Fruit fly (Drosophila melanogaster) whole organism, wandering third instar larva: ENCODE results near the gene CG6785.

Experiments used
- Abd-B ChIP-seq: fragments of >200 bp; optimal IDR thresholded peaks from 2 replicates; lab custom pipeline; 2017; ENCODE audit warnings: missing biosample characterization, missing genetic modification characterization
- CG32264 ChIP-seq: fragments of 200-800 bp; sonication (Bioruptor generic); optimal IDR thresholded peaks from 2 replicates; lab custom pipeline; 2016; ENCODE audit warnings: missing biosample characterization, missing genetic modification characterization
- CG9705 ChIP-seq: fragments of 200-800 bp; sonication (Bioruptor generic); optimal IDR thresholded peaks from 2 replicates; lab custom pipeline; 2018; ENCODE audit warnings: missing biosample characterization, mild to moderate bottlenecking, missing genetic modification characterization
- CrebA ChIP-seq: fragments of 200-800 bp; sonication (Bioruptor generic); optimal IDR thresholded peaks from 2 replicates; lab custom pipeline; 2016; ENCODE audit warnings: missing biosample characterization, mild to moderate bottlenecking, missing genetic modification characterization, borderline replicate concordance
- Dfd ChIP-seq: fragments of >200 bp; optimal IDR thresholded peaks from 2 replicates; lab custom pipeline; 2017; ENCODE audit warnings: missing biosample characterization, missing genetic modification characterization
- Dif ChIP-seq: fragments of 200-275, 200-300 bp; sonication (Bioruptor generic); optimal IDR thresholded peaks from 2 replicates; lab custom pipeline; 2018; ENCODE audit warnings: missing biosample characterization, missing genetic modification characterization; ENCODE audit not compliant: partially characterized antibody
- GATAd ChIP-seq: sonication (Bioruptor generic); optimal IDR thresholded peaks from 2 replicates; lab custom pipeline; 2016; ENCODE audit warnings: missing biosample characterization, missing genetic modification characterization
- HLH106 ChIP-seq: fragments of 200-800 bp; optimal IDR thresholded peaks from 3 replicates; lab custom pipeline; 2019; ENCODE audit warnings: missing biosample characterization, mild to moderate bottlenecking, missing genetic modification characterization, moderate library complexity
- Hnf4 ChIP-seq: fragments of 200-800 bp; sonication (Bioruptor generic); optimal IDR thresholded peaks from 2 replicates; lab custom pipeline; 2016; ENCODE audit warnings: missing biosample characterization, mild to moderate bottlenecking, missing genetic modification characterization
- Hr78 ChIP-seq: fragments of >200 bp; optimal IDR thresholded peaks from 2 replicates; lab custom pipeline; 2017; ENCODE audit warnings: missing biosample characterization, missing genetic modification characterization
- Hr83 ChIP-seq: fragments of 200-300 bp; sonication (Bioruptor generic); optimal IDR thresholded peaks from 2 replicates; lab custom pipeline; 2016; ENCODE audit warnings: missing biosample characterization, mild to moderate bottlenecking, missing genetic modification characterization, moderate library complexity; ENCODE audit not compliant: poor library complexity, severe bottlenecking
- Jra ChIP-seq: sonication (Bioruptor generic); optimal IDR thresholded peaks from 2 replicates; lab custom pipeline; 2016; ENCODE audit warnings: missing biosample characterization, missing genetic modification characterization
- Mio ChIP-seq: sonication (Bioruptor generic); optimal IDR thresholded peaks from 2 replicates; lab custom pipeline; 2016; ENCODE audit warnings: missing biosample characterization, missing genetic modification characterization
- Myc ChIP-seq: fragments of >200 bp; optimal IDR thresholded peaks from 2 replicates; lab custom pipeline; 2017
- N ChIP-seq: fragments of >200 bp; optimal IDR thresholded peaks from 2 replicates; lab custom pipeline; 2018; ENCODE audit warnings: missing biosample characterization, missing external identifiers, missing genetic modification characterization
- OdsH ChIP-seq: fragments of 200-800 bp; sonication (Bioruptor generic); optimal IDR thresholded peaks from 2 replicates; lab custom pipeline; 2016; ENCODE audit warnings: missing biosample characterization, mild to moderate bottlenecking, missing genetic modification characterization
- Rel ChIP-seq, 2 experiments: fragments of 200-800 bp; sonication (Bioruptor generic) in 1 of 2; optimal IDR thresholded peaks; 2 replicates in 1 of 2; 3 replicates in 1 of 2; lab custom pipeline; 2016 to 2019; ENCODE audit warnings: mild to moderate bottlenecking in 2 of 2, missing biosample characterization in 2 of 2, missing genetic modification characterization in 2 of 2, moderate library complexity in 1 of 2
- Sp1 ChIP-seq: fragments of 200-800 bp; sonication (Bioruptor generic); optimal IDR thresholded peaks from 3 replicates; lab custom pipeline; 2019; ENCODE audit warnings: missing biosample characterization, mild to moderate bottlenecking, missing genetic modification characterization, moderate library complexity
- Vsx2 ChIP-seq: fragments of 200-300, 225-300 bp; sonication (Bioruptor generic); optimal IDR thresholded peaks from 2 replicates; lab custom pipeline; 2018; ENCODE audit warnings: missing biosample characterization, missing genetic modification characterization; ENCODE audit not compliant: partially characterized antibody
- br ChIP-seq: fragments of 200-800 bp; sonication (Bioruptor generic); optimal IDR thresholded peaks from 2 replicates; lab custom pipeline; 2016; ENCODE audit warnings: missing biosample characterization, missing genetic modification characterization
- brk ChIP-seq: fragments of 200-800 bp; sonication (Bioruptor generic); optimal IDR thresholded peaks from 2 replicates; lab custom pipeline; 2016; ENCODE audit warnings: missing biosample characterization, mild to moderate bottlenecking, missing genetic modification characterization
- dl ChIP-seq, 2 experiments: fragments of 175-275, 200-275 bp in 1 of 2; fragments of 200-275 bp in 1 of 2; sonication (Bioruptor generic); optimal IDR thresholded peaks; lab custom pipeline; 2018; ENCODE audit warnings: mild to moderate bottlenecking in 2 of 2, missing biosample characterization in 2 of 2, missing genetic modification characterization in 2 of 2, moderate library complexity in 2 of 2; ENCODE audit not compliant: partially characterized antibody in 2 of 2, insufficient read depth in 1 of 2
- dmrt93B ChIP-seq: fragments of 200-800 bp; sonication (Bioruptor generic); optimal IDR thresholded peaks from 2 replicates; lab custom pipeline; 2018; ENCODE audit warnings: missing biosample characterization, mild to moderate bottlenecking, missing genetic modification characterization
- dsf ChIP-seq: sonication (Bioruptor generic); optimal IDR thresholded peaks from 2 replicates; lab custom pipeline; 2016; ENCODE audit warnings: missing biosample characterization, missing genetic modification characterization, borderline replicate concordance
- ey ChIP-seq: fragments of 200-800 bp; sonication (Bioruptor generic); optimal IDR thresholded peaks from 2 replicates; lab custom pipeline; 2016; ENCODE audit warnings: missing biosample characterization, missing genetic modification characterization
- foxo ChIP-seq, 2 experiments: fragments of 200-800 bp; sonication (Bioruptor generic); optimal IDR thresholded peaks; 2 replicates in 1 of 2; 3 replicates in 1 of 2; lab custom pipeline; 2016 to 2017; ENCODE audit warnings: missing biosample characterization in 2 of 2, missing genetic modification characterization in 2 of 2
- fru ChIP-seq: fragments of 200-800 bp; sonication (Bioruptor generic); optimal IDR thresholded peaks from 3 replicates; lab custom pipeline; 2016; ENCODE audit warnings: missing biosample characterization, mild to moderate bottlenecking, missing genetic modification characterization
- h ChIP-seq: fragments of 200-800 bp; sonication (Bioruptor generic); optimal IDR thresholded peaks from 3 replicates; lab custom pipeline; 2016; ENCODE audit warnings: missing biosample characterization, mild to moderate bottlenecking, missing genetic modification characterization
- jim ChIP-seq: fragments of 175-275, 200-325 bp; sonication (Bioruptor generic); optimal IDR thresholded peaks from 2 replicates; lab custom pipeline; 2016; ENCODE audit warnings: missing biosample characterization, mild to moderate bottlenecking, missing genetic modification characterization
- lola ChIP-seq: fragments of >200 bp; optimal IDR thresholded peaks from 2 replicates; lab custom pipeline; 2017; ENCODE audit warnings: missing biosample characterization, missing genetic modification characterization
- pan ChIP-seq: fragments of >200 bp; optimal IDR thresholded peaks from 2 replicates; lab custom pipeline; 2017
- psq ChIP-seq: fragments of 200-800 bp; sonication (Bioruptor generic); optimal IDR thresholded peaks from 3 replicates; lab custom pipeline; 2017; ENCODE audit warnings: missing biosample characterization, mild to moderate bottlenecking, missing genetic modification characterization, moderate library complexity
- rgr ChIP-seq: fragments of 200-800 bp; sonication (Bioruptor generic); optimal IDR thresholded peaks from 3 replicates; lab custom pipeline; 2016; ENCODE audit warnings: missing biosample characterization, mild to moderate bottlenecking, missing genetic modification characterization
- sage ChIP-seq: fragments of 200-800 bp; sonication (Bioruptor generic); optimal IDR thresholded peaks from 2 replicates; lab custom pipeline; 2016; ENCODE audit warnings: missing biosample characterization, mild to moderate bottlenecking, missing genetic modification characterization
- sv ChIP-seq: fragments of 200-800 bp; sonication (Bioruptor generic); optimal IDR thresholded peaks from 3 replicates; lab custom pipeline; 2016; ENCODE audit warnings: missing biosample characterization, missing genetic modification characterization
- tai ChIP-seq: sonication (Bioruptor generic); optimal IDR thresholded peaks from 2 replicates; lab custom pipeline; 2016; ENCODE audit warnings: missing biosample characterization, missing genetic modification characterization
- usp ChIP-seq: fragments of >200 bp; optimal IDR thresholded peaks from 2 replicates; lab custom pipeline; 2017; ENCODE audit warnings: missing biosample characterization, missing genetic modification characterization
- woc ChIP-seq: sonication (Bioruptor generic); optimal IDR thresholded peaks from 2 replicates; lab custom pipeline; 2016; ENCODE audit warnings: missing biosample characterization, mild to moderate bottlenecking, missing genetic modification characterization

CG6785 gene

dm6 chr2L:12010877-12011666 is 33.9 kb downstream of the CG6785 start:
- TF ChIP-seq Hnf4 (peak; percentile 75), HLH106 (peak; percentile 97), Rel (GFP tag; optimal IDR thresholded peaks at IDR 0.05; lab: Kevin White, UChicago) (no peak), Rel (tag; optimal IDR thresholded peaks at IDR 0.05; lab: Kevin White, UChicago) (peak; percentile 69), Dif (GFP tag; lab: Kevin White, UChicago) (no peak), Abd-B (GFP tag; lab: Kevin White, UChicago) (no peak), jim (GFP tag; lab: Kevin White, UChicago) (no peak), CG9705 (peak; percentile 95), fru (GFP tag; lab: Kevin White, UChicago) (peak; percentile 91), Sp1 (GFP tag; lab: Kevin White, UChicago) (peak; percentile 96), Jra (GFP tag; lab: Kevin White, UChicago) (peak; percentile 77), Vsx2 (GFP tag; lab: Kevin White, UChicago) (no peak), br (GFP tag; lab: Kevin White, UChicago) (peak; percentile 92), Dfd (GFP tag; lab: Kevin White, UChicago) (no peak), pan (lab: Kevin White, UChicago) (no peak), lola (GFP tag; lab: Kevin White, UChicago) (no peak), woc (peak; percentile 91), usp (GFP tag; lab: Kevin White, UChicago) (no peak), brk (GFP tag; lab: Kevin White, UChicago) (no peak), Hr83 (GFP tag; lab: Kevin White, UChicago) (peak; percentile 2), foxo (GFP tag; optimal IDR thresholded peaks at IDR 0.05; lab: Kevin White, UChicago) (peak in 1 of 2 experiments; percentile 92), dsf (GFP tag; lab: Kevin White, UChicago) (peak; percentile 4), sv (peak; percentile 84), h (peak; percentile 92), Myc (no peak), GATAd (no peak), dmrt93B (GFP tag; lab: Kevin White, UChicago) (peak; percentile 91), Hr78 (GFP tag; lab: Kevin White, UChicago) (no peak), psq (GFP tag; lab: Kevin White, UChicago) (peak; percentile 76), ey (peak; percentile 92), N (GFP tag; lab: Kevin White, UChicago) (no peak), sage (GFP tag; lab: Kevin White, UChicago) (peak; percentile 84), rgr (peak; percentile 86), dl (GFP tag; optimal IDR thresholded peaks at IDR 0.05; lab: Kevin White, UChicago; ENCODE audit: insufficient read depth in 1 of 2, partially characterized antibody in 2 of 2) (peak; percentile 46 to 78), CG32264 (GFP tag; lab: Kevin White, UChicago) (peak; percentile 56), OdsH (GFP tag; lab: Kevin White, UChicago) (peak; percentile 91), tai (GFP tag; lab: Kevin White, UChicago) (no peak), CrebA (no peak), Mio (peak; percentile 32)

DNA sequence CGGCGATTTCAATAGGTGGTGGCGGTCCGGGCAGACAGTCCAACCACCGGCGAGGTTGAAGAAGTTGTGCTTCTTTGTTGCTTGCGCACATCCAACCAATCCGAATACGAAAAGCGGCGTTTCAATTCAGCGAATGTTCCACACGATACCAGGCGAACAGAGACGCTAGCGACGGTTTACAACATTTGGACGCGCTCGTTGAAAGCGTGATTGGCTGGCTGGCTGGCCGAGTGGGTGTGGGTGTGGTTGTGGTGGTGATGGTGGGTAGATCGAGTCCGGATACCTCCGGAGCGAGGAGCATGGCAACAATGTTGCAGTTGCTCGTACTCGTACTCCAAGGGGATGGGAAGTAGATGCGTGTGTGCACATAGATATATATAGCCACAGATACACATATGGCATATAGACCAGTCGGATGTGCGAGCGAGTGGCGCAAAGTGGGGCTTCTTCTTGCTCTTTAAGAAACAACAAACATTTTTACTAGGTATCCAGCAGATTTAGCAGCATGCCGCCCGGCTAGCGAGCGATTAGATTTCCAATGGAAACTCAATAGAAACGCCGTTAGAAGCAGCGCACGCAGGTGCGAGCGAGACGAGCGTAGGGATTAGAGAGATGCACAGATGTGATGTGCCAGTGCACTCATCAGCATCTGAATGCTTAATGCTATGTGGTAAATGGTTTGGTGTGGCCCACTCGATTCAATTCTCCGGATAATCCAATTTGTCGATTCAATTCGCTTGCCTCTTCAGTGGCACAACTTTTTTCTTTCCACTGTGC is 34.7 kb downstream of the CG6785 start:
- TF ChIP-seq sage (GFP tag; lab: Kevin White, UChicago) (no peak), sv (no peak), N (GFP tag; lab: Kevin White, UChicago) (no peak), Vsx2 (GFP tag; lab: Kevin White, UChicago) (no peak), Sp1 (GFP tag; lab: Kevin White, UChicago) (peak; percentile 45), dl (GFP tag; optimal IDR thresholded peaks at IDR 0.05; lab: Kevin White, UChicago; ENCODE audit: insufficient read depth in 1 of 2, partially characterized antibody in 2 of 2) (peak; percentile 61 to 69), h (peak; percentile 70), psq (GFP tag; lab: Kevin White, UChicago) (peak; percentile 12), Hnf4 (peak; percentile 49), pan (lab: Kevin White, UChicago) (no peak), Mio (peak; percentile 4), CG32264 (GFP tag; lab: Kevin White, UChicago) (no peak), br (GFP tag; lab: Kevin White, UChicago) (peak; percentile 39), dmrt93B (GFP tag; lab: Kevin White, UChicago) (no peak), brk (GFP tag; lab: Kevin White, UChicago) (no peak), Dif (GFP tag; lab: Kevin White, UChicago) (no peak), GATAd (no peak), woc (no peak), dsf (GFP tag; lab: Kevin White, UChicago) (no peak), Myc (no peak), Hr78 (GFP tag; lab: Kevin White, UChicago) (no peak), Jra (GFP tag; lab: Kevin White, UChicago) (peak; percentile 51), HLH106 (peak; percentile 13), OdsH (GFP tag; lab: Kevin White, UChicago) (no peak), tai (GFP tag; lab: Kevin White, UChicago) (no peak), fru (GFP tag; lab: Kevin White, UChicago) (peak; percentile 17), rgr (no peak), CrebA (no peak), Abd-B (GFP tag; lab: Kevin White, UChicago) (no peak), usp (GFP tag; lab: Kevin White, UChicago) (no peak), Rel (GFP tag; optimal IDR thresholded peaks at IDR 0.05; lab: Kevin White, UChicago) (no peak), Rel (tag; optimal IDR thresholded peaks at IDR 0.05; lab: Kevin White, UChicago) (peak; percentile 81), foxo (GFP tag; optimal IDR thresholded peaks at IDR 0.05; lab: Kevin White, UChicago) (peak in 1 of 2 experiments; percentile 22), lola (GFP tag; lab: Kevin White, UChicago) (no peak), CG9705 (no peak), Dfd (GFP tag; lab: Kevin White, UChicago) (no peak), ey (no peak), jim (GFP tag; lab: Kevin White, UChicago) (no peak)
